Worm (Caenorhabditis elegans) whole organism, mixed stage, embryonic: ENCODE results near the gene K05F1.14.

Experiments
- bed-3 ChIP-seq: fragments of 200-800 bp; sonication (Bioruptor generic); optimal IDR thresholded peaks from 3 replicates; lab custom pipeline; 2018; ENCODE audit warnings: mild to moderate bottlenecking, missing genetic modification characterization, moderate library complexity, missing compliant biosample characterization
- ces-1 ChIP-seq: fragments of 150-350 bp; optimal IDR thresholded peaks from 2 replicates; lab custom pipeline; 2014; ENCODE audit warnings: missing biosample characterization, missing genetic modification reagents, missing genetic modification characterization
- lin-32 ChIP-seq: fragments of 200-800 bp; sonication (Bioruptor generic); optimal IDR thresholded peaks from 2 replicates; lab custom pipeline; 2018; ENCODE audit warnings: mild to moderate bottlenecking, missing genetic modification characterization, missing compliant biosample characterization
- mab-5 ChIP-seq: fragments of 150-350 bp; optimal IDR thresholded peaks from 2 replicates; lab custom pipeline; 2014; ENCODE audit warnings: missing biosample characterization, missing genetic modification characterization
- mep-1 ChIP-seq: fragments of 150-350 bp; optimal IDR thresholded peaks from 2 replicates; lab custom pipeline; 2017; ENCODE audit warnings: missing biosample characterization, missing genetic modification reagents, missing genetic modification characterization, inconsistent platforms
- nhr-12 ChIP-seq: fragments of 150-350 bp; optimal IDR thresholded peaks from 2 replicates; lab custom pipeline; 2014; ENCODE audit warnings: missing biosample characterization, missing genetic modification characterization
- nhr-237 ChIP-seq: fragments of 150-350 bp; optimal IDR thresholded peaks from 2 replicates; lab custom pipeline; 2014; ENCODE audit warnings: missing biosample characterization, missing genetic modification characterization
- nhr-28 ChIP-seq: fragments of 150-350 bp; optimal IDR thresholded peaks from 2 replicates; lab custom pipeline; 2014; ENCODE audit warnings: missing biosample characterization, missing genetic modification characterization
- nhr-76 ChIP-seq: sonication (generic microtip); optimal IDR thresholded peaks from 2 replicates; lab custom pipeline; 2017; ENCODE audit warnings: missing biosample characterization, missing genetic modification characterization
- snpc-4 ChIP-seq: fragments of 150-350 bp; optimal IDR thresholded peaks from 2 replicates; lab custom pipeline; 2014; ENCODE audit warnings: missing biosample characterization, missing genetic modification characterization
- sptf-1 ChIP-seq: sonication (generic microtip); optimal IDR thresholded peaks from 2 replicates; lab custom pipeline; 2017; ENCODE audit warnings: mild to moderate bottlenecking, missing genetic modification characterization, moderate library complexity, missing compliant biosample characterization
- unc-39 ChIP-seq: fragments of 150-350 bp; optimal IDR thresholded peaks from 2 replicates; lab custom pipeline; 2014; ENCODE audit warnings: missing biosample characterization, missing genetic modification characterization
- unc-62 ChIP-seq: fragments of 150-350 bp; optimal IDR thresholded peaks from 2 replicates; lab custom pipeline; 2014; ENCODE audit warnings: missing biosample characterization, missing genetic modification reagents, missing genetic modification characterization

DNA sequence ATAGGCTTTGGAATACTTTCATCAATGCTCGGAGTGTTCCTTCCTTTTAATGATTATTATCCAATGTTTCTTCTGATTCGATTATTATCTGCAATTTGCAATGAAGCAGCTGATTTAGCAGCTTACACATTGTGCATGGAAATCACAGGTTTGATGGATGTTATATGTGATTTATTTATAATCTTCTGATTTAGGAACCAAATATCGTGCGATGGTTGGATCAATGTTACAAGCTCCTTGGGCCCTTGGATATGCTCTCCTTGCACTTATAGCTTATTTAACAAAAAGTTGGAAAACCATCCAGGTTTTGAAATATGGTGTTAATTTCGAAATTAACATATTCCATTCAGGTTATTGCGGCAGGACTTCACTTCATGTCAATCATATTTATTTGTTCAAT lies 6.9 kb downstream of the K05F1.14 start:
- TF ChIP-seq lin-32 (GFP tag; lab: Kevin White, UChicago) (no peak), unc-62 (no peak), nhr-76 (tag; lab: Kevin White, UChicago) (no peak), nhr-237 (tag; lab: Kevin White, UChicago) (no peak), snpc-4 (tag; lab: Kevin White, UChicago) (no peak), mep-1 (tag; lab: Kevin White, UChicago) (no peak), unc-39 (tag; lab: Kevin White, UChicago) (no peak), sptf-1 (tag; lab: Kevin White, UChicago) (no peak), mab-5 (tag; lab: Kevin White, UChicago) (no peak), nhr-28 (no peak), nhr-12 (tag; lab: Kevin White, UChicago) (no peak), bed-3 (GFP tag; lab: Kevin White, UChicago) (no peak), ces-1 (GFP tag; lab: Kevin White, UChicago) (no peak)
